Fruit fly (Drosophila melanogaster): ENCODE data around the gene Mst87F.

DNA sequence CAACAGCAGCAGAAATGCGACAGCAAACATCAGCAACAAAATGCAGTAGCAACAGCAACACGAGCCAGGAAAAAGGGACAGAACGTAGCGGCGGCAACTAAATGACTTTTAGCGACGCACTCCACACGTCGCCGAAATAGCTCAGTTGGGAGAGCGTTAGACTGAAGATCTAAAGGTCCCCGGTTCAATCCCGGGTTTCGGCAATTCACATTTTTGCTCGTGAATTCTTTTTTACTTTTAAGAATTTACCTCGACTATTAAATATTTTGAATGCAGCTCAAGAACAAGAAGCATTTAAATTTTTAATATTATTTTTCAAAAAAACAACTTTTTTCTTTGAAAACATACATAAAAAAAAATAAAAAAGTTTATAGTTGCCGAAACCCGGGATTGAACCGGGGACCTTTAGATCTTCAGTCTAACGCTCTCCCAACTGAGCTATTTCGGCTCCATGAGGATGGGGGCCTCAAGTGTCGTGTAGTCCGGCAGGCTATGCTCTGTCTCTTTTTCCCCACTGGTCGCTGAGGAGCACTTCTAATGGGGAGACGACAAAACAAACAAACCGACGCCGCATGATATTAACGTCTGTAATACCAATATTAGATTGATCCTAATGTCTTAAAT is 29.9 kb downstream of the Mst87F start:
- TF ChIP-seq pan (optimal IDR thresholded peaks at IDR 0.05) (no peak), usp (GFP tag; optimal IDR thresholded peaks at IDR 0.05) (no peak), Mio (GFP tag; optimal IDR thresholded peaks at IDR 0.05) (no peak), CrebA (GFP tag; optimal IDR thresholded peaks at IDR 0.05; ENCODE audit: borderline replicate concordance) (no peak), Hnf4 (GFP tag; optimal IDR thresholded peaks at IDR 0.05) (no peak), h (GFP tag; optimal IDR thresholded peaks at IDR 0.05) (no peak), rgr (GFP tag; optimal IDR thresholded peaks at IDR 0.05) (no peak), jim (GFP tag; optimal IDR thresholded peaks at IDR 0.05) (no peak), Dif (GFP tag; optimal IDR thresholded peaks at IDR 0.05; ENCODE audit: partially characterized antibody) (no peak), Hr78 (GFP tag; optimal IDR thresholded peaks at IDR 0.05) (no peak)
